Worm (Caenorhabditis elegans): ENCODE results near the gene nspg-13.
A peak's percentile ranks its signal among the peaks of the same experiment; 100 is the strongest.

The nspg-13 gene

DNA sequence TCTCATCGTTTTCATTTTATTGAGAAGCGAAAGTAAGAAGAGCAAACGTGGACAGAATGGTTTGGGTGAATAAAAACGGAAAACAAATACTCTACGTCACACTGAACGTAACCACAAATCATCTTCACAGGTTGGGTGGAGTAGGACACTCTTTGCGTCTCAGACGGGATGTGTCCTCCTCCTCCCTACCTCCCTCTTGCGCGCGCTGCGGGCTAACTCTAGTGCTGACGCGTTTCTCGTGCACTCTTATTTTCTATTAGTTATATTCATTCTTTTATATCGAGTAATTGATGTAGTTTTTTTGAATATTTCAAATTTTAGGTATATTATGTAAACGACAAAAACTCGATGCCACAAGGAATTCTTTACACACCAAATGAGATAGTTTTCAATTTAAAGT lies 11.0 kb upstream of the nspg-13 start, which contains the start of gene Y34B4A.7 (continued):
- TF ChIP-seq egl-27 (tag; optimal IDR thresholded peaks at IDR 0.05) (no peak), ets-5 (GFP tag; IDR thresholded peaks at IDR 0.05) (no peak), ceh-8 (GFP tag; optimal IDR thresholded peaks at IDR 0.05) (peak; percentile 42), swsn-7 (tag; optimal IDR thresholded peaks at IDR 0.05) (peak; percentile 81), nhr-85 (tag) (peak; percentile 89)

DNA sequence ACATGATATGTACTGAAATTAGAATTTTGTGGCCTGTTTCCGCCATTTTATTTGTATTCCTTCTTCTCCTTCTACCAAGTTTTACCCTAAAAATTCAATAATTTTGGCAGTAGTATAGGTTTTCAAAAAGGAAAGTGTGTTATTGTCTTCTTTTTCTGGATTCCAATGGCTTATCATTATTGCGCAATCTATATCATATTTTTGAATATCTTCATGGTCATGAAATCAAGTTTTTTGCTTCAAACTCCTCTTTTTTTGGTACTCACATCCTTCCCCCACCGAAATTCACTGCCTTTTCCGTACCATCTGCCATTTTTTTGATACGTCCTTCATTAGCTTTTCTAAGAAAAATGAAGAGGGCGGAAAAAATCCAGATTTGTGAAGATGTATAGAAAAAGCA lies 6.2 kb upstream of the nspg-13 start:
- TF ChIP-seq nhr-90 (tag; optimal IDR thresholded peaks at IDR 0.05; ENCODE audit: poor library complexity) (no peak), egl-13 (tag; optimal IDR thresholded peaks at IDR 0.05) (no peak), jun-1 (tag; optimal IDR thresholded peaks at IDR 0.05) (no peak), ama-1 (optimal IDR thresholded peaks at IDR 0.05) (no peak), F16B12.6 (tag; optimal IDR thresholded peaks at IDR 0.05) (no peak), fkh-10 (GFP tag; optimal IDR thresholded peaks at IDR 0.05) (no peak), nhr-76 (tag; optimal IDR thresholded peaks at IDR 0.05) (no peak), lin-14 (GFP tag; optimal IDR thresholded peaks at IDR 0.05) (no peak)

DNA sequence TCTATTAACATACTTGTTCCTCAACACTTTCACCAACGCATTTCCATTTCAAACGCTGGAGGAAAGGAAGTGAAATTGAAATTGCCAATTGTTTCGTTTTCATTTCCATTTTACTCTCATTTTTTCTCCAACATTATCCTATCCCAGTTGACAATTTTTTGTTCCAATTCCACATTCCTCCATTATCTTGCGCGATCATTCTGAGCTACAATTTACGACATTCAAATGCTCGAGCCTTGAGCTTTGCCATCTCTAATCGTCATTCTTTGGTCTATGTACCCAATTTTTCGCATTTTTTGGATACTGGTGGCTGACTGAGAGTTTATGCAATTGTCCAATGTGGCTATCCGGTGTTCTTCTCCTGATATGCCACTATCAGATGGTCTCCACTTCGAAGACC lies 5.4 kb upstream of the nspg-13 start, which contains the start of gene Y34B4A.10:
Y34B4A.10 (plus strand) TSS at position 301 of the 400 bp plus-strand sequence.
- peak; percentile 29 for TF ChIP-seq blmp-1 (tag; optimal IDR thresholded peaks at IDR 0.05)
- TF ChIP-seq nhr-85 (tag) = no peak

- peak; percentile 10 for TF ChIP-seq lin-14 (GFP tag; optimal IDR thresholded peaks at IDR 0.05)
- TF ChIP-seq F16B12.6 (tag; optimal IDR thresholded peaks at IDR 0.05) = no peak
- peak; percentile 61 for TF ChIP-seq elt-2 (tag; optimal IDR thresholded peaks at IDR 0.05)
Measured at ce11 chrX:5252798-5253197, 2.2 kb upstream of the nspg-13 start, which contains the start of gene nspg-14. Gene nspg-14 (plus strand): TSS chrX:5253047.

DNA sequence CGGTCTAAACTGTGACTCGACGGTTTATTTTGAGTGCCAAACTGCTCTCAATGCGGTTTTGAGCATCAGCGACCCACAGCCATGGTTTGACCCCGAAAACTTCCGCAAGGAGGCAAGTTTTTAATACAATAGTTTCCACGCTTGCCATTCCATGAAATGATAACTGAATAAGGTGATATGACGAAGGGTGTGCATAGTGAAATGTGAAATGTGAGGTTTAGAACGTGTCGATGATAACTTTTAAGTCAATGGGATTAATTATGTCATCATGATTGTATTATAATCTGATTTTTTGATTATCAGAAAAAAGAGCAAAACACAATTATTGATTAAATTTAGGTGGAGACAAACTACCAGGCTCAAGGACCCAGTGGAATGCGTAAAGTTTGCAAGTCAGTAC lies 326 bp downstream of the nspg-13 start:
- TF ChIP-seq unc-62 (GFP tag; optimal IDR thresholded peaks at IDR 0.05) (no peak), elt-2 (tag; optimal IDR thresholded peaks at IDR 0.05) (peak; percentile 64)

ce11 chrX:5256999-5257398 lies 2.0 kb downstream of the nspg-13 start, which contains the start of gene nspg-12:
Gene nspg-12 (plus strand): TSS chrX:5257299.
- TF ChIP-seq elt-2 (tag; optimal IDR thresholded peaks at IDR 0.05) (peak; percentile 52), nhr-20 (tag; optimal IDR thresholded peaks at IDR 0.05) (no peak)

ce11 chrX:5260389-5260788 lies 5.4 kb downstream of the nspg-13 start:
- peak; percentile 86 for TF ChIP-seq fkh-4 (tag; optimal IDR thresholded peaks at IDR 0.05; ENCODE audit: borderline replicate concordance)
- TF ChIP-seq elt-2 (tag; optimal IDR thresholded peaks at IDR 0.05) = no peak
- no peak for TF ChIP-seq irx-1 (tag; optimal IDR thresholded peaks at IDR 0.05)
- peak; percentile 97 for TF ChIP-seq dsc-1 (tag; optimal IDR thresholded peaks at IDR 0.05)

DNA sequence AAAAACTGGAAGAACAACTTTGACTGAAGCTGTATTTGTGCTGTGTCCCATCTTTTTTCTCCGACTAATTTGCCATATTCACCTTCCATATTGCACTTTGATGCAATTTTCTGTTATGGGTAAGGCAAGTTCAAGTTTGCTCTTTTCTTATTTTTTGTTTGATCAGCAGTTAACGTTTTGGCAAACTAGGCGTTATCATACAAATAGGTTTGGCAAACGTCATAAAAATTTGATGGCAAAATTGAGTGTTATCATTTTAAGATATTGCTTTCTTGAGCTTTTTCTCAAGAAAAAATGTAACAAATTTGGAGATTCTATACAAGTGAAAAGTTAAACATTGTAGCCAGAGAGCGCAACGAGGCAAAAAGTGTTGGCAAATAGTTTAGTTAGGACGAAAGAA lies 7.0 kb downstream of the nspg-13 start:
- peak; percentile 6 for TF ChIP-seq tlp-1 (tag; optimal IDR thresholded peaks at IDR 0.05)
- TF ChIP-seq elt-2 (tag; optimal IDR thresholded peaks at IDR 0.05) = peak; percentile 31
- TF ChIP-seq ceh-63 (GFP tag; optimal IDR thresholded peaks at IDR 0.05) = no peak
- TF ChIP-seq jun-1 (tag; optimal IDR thresholded peaks at IDR 0.05) = no peak

DNA sequence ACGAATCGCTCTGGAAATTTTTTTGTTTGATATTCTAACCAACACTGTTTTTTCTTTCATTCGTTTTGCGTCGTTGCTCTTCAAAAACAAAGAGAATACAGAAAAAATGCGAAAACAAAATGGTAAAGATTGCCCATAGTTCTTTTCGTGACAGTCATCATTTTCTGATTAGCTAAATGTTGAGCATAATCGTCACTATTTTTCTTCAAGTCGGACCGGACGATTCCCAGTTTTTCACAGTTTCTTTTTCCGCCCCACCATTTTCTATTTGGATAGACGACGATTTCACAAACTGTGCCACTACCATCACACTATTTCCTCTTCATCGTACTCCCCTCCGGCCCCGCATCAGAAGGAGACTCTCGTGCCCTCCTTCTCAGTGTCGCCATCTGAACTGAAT lies 8.6 kb downstream of the nspg-13 start:
- peak; percentile 9 for TF ChIP-seq dsc-1 (tag; optimal IDR thresholded peaks at IDR 0.05)
- no peak for TF ChIP-seq C04F5.9 (tag; optimal IDR thresholded peaks at IDR 0.05)
- no peak for TF ChIP-seq nhr-11 (tag; optimal IDR thresholded peaks at IDR 0.05)
- TF ChIP-seq zag-1 (tag; optimal IDR thresholded peaks at IDR 0.05) = no peak
- no peak for TF ChIP-seq egl-13 (tag; optimal IDR thresholded peaks at IDR 0.05)
- no peak for TF ChIP-seq C16A3.4 (tag; optimal IDR thresholded peaks at IDR 0.05)

Data from whole organism, L1 larva.